Worm (Caenorhabditis elegans) whole organism, mixed stage, embryonic: ENCODE data around the gene nspa-9.

Experiments used
- elt-3 ChIP-seq: fragments of 150-350 bp; optimal IDR thresholded peaks from 2 replicates; lab custom pipeline; 2014; ENCODE audit warnings: missing biosample characterization, missing genetic modification characterization
- flh-1 ChIP-seq: fragments of 200-800 bp; sonication (Bioruptor generic); optimal IDR thresholded peaks from 2 replicates; lab custom pipeline; 2018; ENCODE audit warnings: mild to moderate bottlenecking, missing genetic modification characterization, moderate library complexity, missing compliant biosample characterization
- lin-13 ChIP-seq: fragments of 150-350 bp; optimal IDR thresholded peaks from 2 replicates; lab custom pipeline; 2014; ENCODE audit warnings: missing biosample characterization, missing genetic modification characterization
- mab-5 ChIP-seq: fragments of 150-350 bp; optimal IDR thresholded peaks from 2 replicates; lab custom pipeline; 2014; ENCODE audit warnings: missing biosample characterization, missing genetic modification characterization
- mep-1 ChIP-seq: fragments of 150-350 bp; optimal IDR thresholded peaks from 2 replicates; lab custom pipeline; 2017; ENCODE audit warnings: missing biosample characterization, missing genetic modification reagents, missing genetic modification characterization, inconsistent platforms
- nhr-12 ChIP-seq: fragments of 150-350 bp; optimal IDR thresholded peaks from 2 replicates; lab custom pipeline; 2014; ENCODE audit warnings: missing biosample characterization, missing genetic modification characterization
- nhr-237 ChIP-seq: fragments of 150-350 bp; optimal IDR thresholded peaks from 2 replicates; lab custom pipeline; 2014; ENCODE audit warnings: missing biosample characterization, missing genetic modification characterization
- pha-4 ChIP-seq: fragments of 150-350 bp; optimal IDR thresholded peaks from 2 replicates; lab custom pipeline; 2018; ENCODE audit warnings: missing biosample characterization, missing genetic modification reagents, missing genetic modification characterization
- sem-2 ChIP-seq: fragments of 200-800 bp; sonication (Bioruptor generic); optimal IDR thresholded peaks from 2 replicates; lab custom pipeline; 2018; ENCODE audit warnings: mild to moderate bottlenecking, missing genetic modification characterization, missing compliant biosample characterization
- snpc-4 ChIP-seq: fragments of 150-350 bp; optimal IDR thresholded peaks from 2 replicates; lab custom pipeline; 2014; ENCODE audit warnings: missing biosample characterization, missing genetic modification characterization
- unc-120 ChIP-seq: sonication (generic microtip); optimal IDR thresholded peaks from 2 replicates; lab custom pipeline; 2017; ENCODE audit warnings: missing genetic modification characterization, missing compliant biosample characterization; ENCODE audit not compliant: poor library complexity, severe bottlenecking
- unc-62 ChIP-seq: fragments of 150-350 bp; optimal IDR thresholded peaks from 2 replicates; lab custom pipeline; 2014; ENCODE audit warnings: missing biosample characterization, missing genetic modification reagents, missing genetic modification characterization
- ztf-11 ChIP-seq: fragments of 150-350 bp; optimal IDR thresholded peaks from 2 replicates; lab custom pipeline; 2014; ENCODE audit warnings: missing biosample characterization, missing genetic modification characterization

DNA sequence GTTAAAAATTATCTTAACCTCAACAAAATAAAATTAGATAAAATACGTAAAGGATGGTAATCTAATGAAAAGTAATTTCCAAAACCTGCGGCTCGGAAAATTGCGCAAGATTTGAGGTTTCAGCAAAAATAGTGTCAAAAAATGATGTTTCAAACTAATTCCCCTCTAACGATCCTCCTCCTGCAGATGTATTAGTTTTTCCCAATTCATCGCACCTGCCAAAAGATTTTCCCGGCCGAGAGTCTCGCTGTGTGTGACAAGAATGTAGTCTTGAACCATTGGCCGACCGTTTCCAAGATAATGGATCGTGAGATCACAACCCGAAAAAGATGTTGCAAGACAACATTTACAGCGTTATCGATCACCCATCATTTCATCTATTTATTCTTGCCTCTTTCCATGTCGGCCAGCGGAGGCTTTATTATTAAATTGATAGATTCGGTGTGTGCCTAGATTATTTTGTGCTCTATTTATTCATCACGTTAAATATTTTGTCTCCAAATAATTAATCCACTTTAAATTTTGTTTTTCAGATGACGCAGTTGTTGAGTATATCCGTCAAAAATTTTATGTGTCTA lies 48.7 kb upstream of the nspa-9 start, which contains the start of the genes C44C10.10 and C44C10.5:
- no peak for TF ChIP-seq nhr-237 (tag; lab: Kevin White, UChicago)
- TF ChIP-seq unc-120 (tag; lab: Kevin White, UChicago) = no peak
- no peak for TF ChIP-seq snpc-4
- TF ChIP-seq mep-1 (tag; lab: Kevin White, UChicago) = no peak
- TF ChIP-seq sem-2 (GFP tag; lab: Kevin White, UChicago) = no peak
- no peak for TF ChIP-seq pha-4 (tag; lab: Kevin White, UChicago)
- TF ChIP-seq nhr-12 (tag; lab: Kevin White, UChicago) = no peak
- no peak for TF ChIP-seq unc-62 (GFP tag; lab: Kevin White, UChicago)
- TF ChIP-seq ztf-11 (tag; lab: Kevin White, UChicago) = no peak
- TF ChIP-seq elt-3 (tag; lab: Kevin White, UChicago) = no peak
- TF ChIP-seq flh-1 = no peak
- no peak for TF ChIP-seq lin-13 (tag; lab: Kevin White, UChicago)
- TF ChIP-seq mab-5 = no peak
